Fruit fly (Drosophila melanogaster) whole organism, pupa: ENCODE measurements around the gene CG10137.
A peak's percentile ranks its signal among the peaks of the same experiment; 100 is the strongest.

Experiments used
- CG10348 ChIP-seq: fragments of 200-800 bp; sonication (Bioruptor generic); IDR thresholded peaks from 2 replicates; pipeline ENCODE4 v1.3.6; 2022; ENCODE audit warnings: missing biosample characterization, missing genetic modification characterization
- CG12605 ChIP-seq: fragments of 200-800 bp; sonication (Bioruptor generic); IDR thresholded peaks from 2 replicates; pipeline ENCODE4 v1.3.6; 2022; ENCODE audit warnings: missing biosample characterization, missing genetic modification characterization
- CG13204 ChIP-seq: fragments of 200-800 bp; sonication (Bioruptor generic); optimal IDR thresholded peaks from 2 replicates; lab custom pipeline; 2018; ENCODE audit warnings: missing biosample characterization, mild to moderate bottlenecking, missing genetic modification characterization, moderate library complexity
- CG14655 ChIP-seq: fragments of 200-800 bp; sonication (Bioruptor generic); optimal IDR thresholded peaks from 3 replicates; lab custom pipeline; 2017; ENCODE audit warnings: mild to moderate bottlenecking, missing biosample characterization, missing genetic modification reagents, missing genetic modification characterization
- CG15710 ChIP-seq: fragments of 200-800 bp; sonication (Bioruptor generic); optimal IDR thresholded peaks from 2 replicates; lab custom pipeline; 2018; ENCODE audit warnings: missing biosample characterization, mild to moderate bottlenecking, missing genetic modification characterization, moderate library complexity
- CG17806 ChIP-seq: fragments of 200-800 bp; sonication (Bioruptor generic); optimal IDR thresholded peaks from 2 replicates; lab custom pipeline; 2018; ENCODE audit warnings: missing biosample characterization, mild to moderate bottlenecking, missing genetic modification characterization, moderate library complexity
- CG32121 ChIP-seq: fragments of 200-800 bp; sonication (Bioruptor generic); IDR thresholded peaks from 2 replicates; pipeline ENCODE4 v1.3.6; 2022; ENCODE audit warnings: missing biosample characterization, missing genetic modification characterization
- CG34367 ChIP-seq: fragments of 200-800 bp; sonication (Bioruptor generic); optimal IDR thresholded peaks from 2 replicates; lab custom pipeline; 2018; ENCODE audit warnings: missing biosample characterization, mild to moderate bottlenecking, missing genetic modification characterization
- CG4496 ChIP-seq: fragments of 200-800 bp; sonication (Bioruptor generic); IDR thresholded peaks from 3 replicates; pipeline ENCODE4 v1.3.6; 2022; ENCODE audit warnings: missing biosample characterization, missing genetic modification characterization
- CG8159 ChIP-seq: fragments of 200-800 bp; sonication (Bioruptor generic); optimal IDR thresholded peaks from 3 replicates; lab custom pipeline; 2018; ENCODE audit warnings: missing biosample characterization, mild to moderate bottlenecking, missing genetic modification characterization, moderate library complexity
- CG8301 ChIP-seq: fragments of 200-800 bp; sonication (Bioruptor generic); optimal IDR thresholded peaks from 2 replicates; lab custom pipeline; 2018; ENCODE audit warnings: missing biosample characterization, mild to moderate bottlenecking, missing genetic modification characterization
- CG9948 ChIP-seq: fragments of 200-800 bp; sonication (Bioruptor generic); optimal IDR thresholded peaks from 2 replicates; lab custom pipeline; 2018; ENCODE audit warnings: missing biosample characterization, mild to moderate bottlenecking, missing genetic modification characterization, moderate library complexity
- D1 ChIP-seq: fragments of 200-800 bp; sonication (Bioruptor generic); optimal IDR thresholded peaks from 2 replicates; lab custom pipeline; 2018; ENCODE audit warnings: missing biosample characterization, mild to moderate bottlenecking, missing genetic modification characterization, moderate library complexity
- EcR ChIP-seq: fragments of 200-800 bp; sonication (Bioruptor generic); optimal IDR thresholded peaks from 3 replicates; lab custom pipeline; 2019; ENCODE audit warnings: missing biosample characterization, missing genetic modification characterization, mild to moderate bottlenecking, moderate library complexity, missing genetic modification reagents
- Ets98B ChIP-seq: fragments of 200-800 bp; sonication (Bioruptor generic); IDR thresholded peaks from 2 replicates; pipeline ENCODE4 v1.3.6; 2022; ENCODE audit warnings: missing biosample characterization, missing genetic modification characterization
- Pif1A ChIP-seq: fragments of 200-800 bp; sonication (Bioruptor generic); optimal IDR thresholded peaks from 3 replicates; lab custom pipeline; 2016; ENCODE audit warnings: missing biosample characterization, missing genetic modification characterization
- Pif1B ChIP-seq: fragments of 200-800 bp; sonication (Bioruptor generic); optimal IDR thresholded peaks from 3 replicates; lab custom pipeline; 2016; ENCODE audit warnings: missing biosample characterization, missing genetic modification characterization
- Snoo ChIP-seq: fragments of 200-800 bp; sonication (Bioruptor generic); optimal IDR thresholded peaks from 3 replicates; lab custom pipeline; 2017; ENCODE audit warnings: missing biosample characterization, mild to moderate bottlenecking, missing genetic modification characterization, inconsistent platforms
- fd96Ca ChIP-seq: fragments of 200-800 bp; sonication (Bioruptor generic); IDR thresholded peaks from 3 replicates; pipeline ENCODE4 v1.3.6; 2022; ENCODE audit warnings: missing biosample characterization, missing genetic modification characterization
- gl ChIP-seq: fragments of 200-800 bp; sonication (Bioruptor generic); optimal IDR thresholded peaks from 2 replicates; lab custom pipeline; 2018; ENCODE audit warnings: missing biosample characterization, mild to moderate bottlenecking, missing genetic modification characterization
- rn ChIP-seq: fragments of 200-800 bp; sonication (Bioruptor generic); IDR thresholded peaks from 2 replicates; pipeline ENCODE4 v1.3.6; 2022; ENCODE audit warnings: missing biosample characterization, missing genetic modification characterization

Gene CG10137

DNA sequence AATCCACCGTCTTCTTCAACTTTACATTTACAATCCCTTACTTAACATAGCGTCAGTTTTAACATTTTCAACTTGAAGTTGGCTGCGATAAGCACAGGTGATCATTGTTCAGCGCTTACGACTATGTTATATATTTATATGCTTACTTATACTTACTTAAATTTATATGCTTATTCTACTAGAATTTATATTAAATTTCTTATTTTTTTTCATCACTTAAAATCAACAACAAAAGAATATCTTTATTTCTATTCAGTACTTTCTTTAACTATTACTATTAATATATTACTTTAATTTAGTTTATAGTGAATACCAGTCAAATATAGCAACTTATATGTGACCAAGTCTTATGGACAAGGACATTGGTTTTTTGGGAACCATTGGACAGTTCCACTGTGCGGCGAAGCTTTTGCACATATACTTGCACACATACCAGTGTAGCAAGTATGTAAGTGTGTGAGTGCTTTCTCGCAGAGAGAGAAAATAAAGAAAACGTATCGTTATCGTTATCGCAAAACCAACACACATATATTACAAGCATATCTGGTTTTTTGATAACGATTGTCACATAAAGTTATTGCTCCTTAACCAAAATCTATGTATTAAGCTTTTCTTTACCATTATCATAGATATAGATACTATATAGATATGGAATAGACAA, 9.2 kb upstream of the CG10137 start, which contains the start of gene Hasp:
Hasp (minus strand) TSS at position 51 of the 661 bp plus-strand sequence.
- peak; percentile 18 for TF ChIP-seq CG15710 (tag; lab: Kevin White, UChicago)
- TF ChIP-seq Pif1B (GFP tag; lab: Kevin White, UChicago) = peak; percentile 13
- peak; percentile 13; the same call in 1 of the 3 replicates for TF ChIP-seq CG4496 (GFP tag; lab: Robert Waterston, UW)
- TF ChIP-seq CG32121 = no peak
- TF ChIP-seq CG17806 = no peak
- TF ChIP-seq Ets98B (GFP tag; lab: Robert Waterston, UW) = peak; percentile 21

DNA sequence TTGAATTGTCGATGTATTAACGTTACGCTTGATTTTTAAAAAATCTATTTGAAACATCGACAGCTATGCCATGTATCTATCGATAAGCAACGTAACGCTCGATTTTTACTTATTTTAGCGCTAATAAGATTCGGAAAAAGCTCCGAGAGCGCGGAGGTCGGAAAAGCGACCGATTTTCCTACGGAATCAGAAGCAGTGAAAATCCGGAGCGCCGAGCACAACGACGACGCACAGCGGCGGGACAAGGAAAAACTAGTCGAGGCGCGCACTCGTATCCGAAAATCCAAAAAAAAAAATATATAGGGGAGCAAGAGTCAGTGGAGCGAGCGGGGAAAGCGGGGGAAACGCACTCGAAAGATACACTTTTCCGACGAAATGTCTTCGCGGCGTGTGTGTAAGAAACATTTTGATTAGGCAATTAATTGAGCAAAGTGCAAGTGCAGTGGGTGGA, 7.8 kb upstream of the CG10137 start, which contains the start of gene CG10132:
CG10132 (plus strand) TSS at position 189 of the 451 bp plus-strand sequence.
- TF ChIP-seq CG32121 (peak; percentile 44; the same call in 1 of the 2 replicates), rn (GFP tag; lab: Robert Waterston, UW) (no peak), fd96Ca (GFP tag; lab: Robert Waterston, UW) (peak; percentile 11; the same call in 1 of the 3 replicates), CG9948 (tag; lab: Kevin White, UChicago) (no peak)

DNA sequence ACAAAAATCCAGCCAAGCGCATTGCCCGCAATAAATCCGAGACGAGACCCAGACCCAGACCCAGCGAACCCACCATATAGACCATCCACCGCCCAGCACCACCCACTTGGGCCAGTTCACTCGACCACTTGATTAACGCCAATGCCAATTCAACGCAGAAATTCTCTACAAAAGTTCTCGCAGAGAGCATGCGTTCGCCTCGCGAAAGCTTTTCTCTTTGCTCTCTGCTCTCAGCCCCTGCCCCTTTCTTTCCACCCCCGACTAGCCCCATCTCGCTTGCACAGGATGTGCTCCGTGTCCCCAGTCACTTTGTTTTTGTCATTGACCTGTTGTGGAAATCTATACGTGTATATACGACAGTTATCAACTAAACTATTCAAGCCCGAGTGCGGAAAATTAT, 6.9 kb upstream of the CG10137 start:
- TF ChIP-seq Ets98B (GFP tag; lab: Robert Waterston, UW) = no peak; the same call in 1 of the 2 replicates
- no peak for TF ChIP-seq EcR (GFP tag; lab: Kevin White, UChicago)
- TF ChIP-seq CG9948 (tag; lab: Kevin White, UChicago) = no peak
- TF ChIP-seq CG14655 = no peak
- TF ChIP-seq gl (tag; lab: Kevin White, UChicago) = no peak
- no peak for TF ChIP-seq CG10348

DNA sequence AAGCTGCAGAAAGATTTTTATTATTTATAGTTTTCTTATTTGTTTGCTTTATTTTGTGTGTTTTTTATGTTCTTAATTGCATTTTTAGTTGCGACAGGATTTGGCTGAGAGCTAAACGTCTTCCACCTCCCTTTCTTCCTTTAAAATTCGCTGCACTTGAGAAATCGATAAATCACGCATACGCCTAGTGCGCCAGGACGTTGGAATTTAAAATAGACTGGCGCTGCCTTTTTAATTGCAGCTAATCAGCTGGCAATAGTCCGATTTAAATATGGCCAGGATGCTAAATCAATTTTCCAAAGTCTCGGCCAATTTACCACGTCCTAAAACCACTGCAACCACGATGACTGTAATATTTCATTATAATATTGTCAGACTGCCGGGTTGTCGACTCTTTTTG, 358 bp downstream of the CG10137 start:
- TF ChIP-seq CG8301 (no peak), Pif1B (GFP tag; lab: Kevin White, UChicago) (no peak), CG13204 (no peak), CG14655 (no peak), rn (GFP tag; lab: Robert Waterston, UW) (no peak), Pif1A (GFP tag; lab: Kevin White, UChicago) (no peak), CG17806 (no peak), CG12605 (GFP tag; lab: Robert Waterston, UW) (no peak)

DNA sequence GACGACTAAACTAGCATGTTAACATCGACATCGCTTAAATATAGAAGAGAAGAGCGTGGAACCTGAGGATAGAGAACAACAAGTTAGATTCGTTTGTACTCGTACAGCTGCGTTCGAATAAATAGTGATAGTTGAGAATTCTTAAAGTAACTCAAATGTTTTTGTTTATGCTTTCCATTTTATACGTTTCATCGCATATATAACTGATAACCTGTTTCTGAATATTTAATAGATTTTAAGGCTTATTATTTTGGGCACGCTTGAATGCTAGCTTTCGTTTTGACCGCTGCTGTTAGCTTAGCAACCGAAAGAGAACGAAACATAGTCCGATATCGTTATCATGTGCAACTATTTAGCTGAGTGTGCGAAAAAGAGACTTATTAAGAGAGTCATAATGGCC, 1.8 kb downstream of the CG10137 start:
- TF ChIP-seq CG10348 = peak; percentile 96
- TF ChIP-seq CG15710 (tag; lab: Kevin White, UChicago) = peak; percentile 97
- peak; percentile 100 for TF ChIP-seq CG8301
- peak; percentile 99 for TF ChIP-seq CG12605 (GFP tag; lab: Robert Waterston, UW)
- TF ChIP-seq CG8159 (tag; lab: Kevin White, UChicago) = peak; percentile 94
- peak; percentile 99 for TF ChIP-seq CG14655
- peak; percentile 99 for TF ChIP-seq CG4496 (GFP tag; lab: Robert Waterston, UW)
- TF ChIP-seq Pif1A (GFP tag; lab: Kevin White, UChicago) = peak; percentile 98
- peak; percentile 98 for TF ChIP-seq Pif1B (GFP tag; lab: Kevin White, UChicago)
- TF ChIP-seq CG32121 = peak; percentile 99
- peak; percentile 97 for TF ChIP-seq CG17806
- TF ChIP-seq Ets98B (GFP tag; lab: Robert Waterston, UW) = peak; percentile 99
- TF ChIP-seq EcR (GFP tag; lab: Kevin White, UChicago) = peak; percentile 30
- peak; percentile 99 for TF ChIP-seq fd96Ca (GFP tag; lab: Robert Waterston, UW)
- TF ChIP-seq D1 (tag; lab: Kevin White, UChicago) = no peak
- peak; percentile 91 for TF ChIP-seq gl (tag; lab: Kevin White, UChicago)
- peak; percentile 95 for TF ChIP-seq CG34367 (tag; lab: Kevin White, UChicago)
- peak; percentile 97 for TF ChIP-seq rn (GFP tag; lab: Robert Waterston, UW)
- TF ChIP-seq Snoo (tag; lab: Kevin White, UChicago) = peak; percentile 70
- TF ChIP-seq CG13204 = peak; percentile 88
- peak; percentile 97 for TF ChIP-seq CG9948 (tag; lab: Kevin White, UChicago)

DNA sequence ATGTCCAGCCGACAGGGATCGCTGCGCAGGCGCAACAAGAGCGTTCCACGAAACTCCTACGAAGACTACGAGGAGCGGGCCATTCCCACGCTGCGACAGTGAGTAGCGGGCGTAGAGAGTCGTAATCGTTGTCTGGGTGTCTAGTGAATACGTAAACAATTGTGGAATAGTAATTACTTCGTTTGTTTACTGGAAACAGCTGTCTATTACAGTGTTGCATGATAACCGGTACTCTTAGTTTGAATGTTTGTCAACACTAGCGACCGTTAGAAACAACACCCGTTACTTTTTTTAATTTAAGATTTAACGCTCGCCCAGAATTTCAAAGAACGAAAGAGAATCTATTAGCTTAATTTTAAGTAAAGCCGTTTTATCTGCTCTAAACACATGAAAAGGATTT, 3.6 kb downstream of the CG10137 start, which contains the start of gene CG10165:
CG10165 (minus strand) TSS at position 214 of the 400 bp plus-strand sequence.
- TF ChIP-seq CG4496 (GFP tag; lab: Robert Waterston, UW) (no peak), CG32121 (no peak), Ets98B (GFP tag; lab: Robert Waterston, UW) (no peak), CG12605 (GFP tag; lab: Robert Waterston, UW) (no peak), CG34367 (tag; lab: Kevin White, UChicago) (no peak), CG17806 (no peak), fd96Ca (GFP tag; lab: Robert Waterston, UW) (no peak), CG10348 (no peak)

DNA sequence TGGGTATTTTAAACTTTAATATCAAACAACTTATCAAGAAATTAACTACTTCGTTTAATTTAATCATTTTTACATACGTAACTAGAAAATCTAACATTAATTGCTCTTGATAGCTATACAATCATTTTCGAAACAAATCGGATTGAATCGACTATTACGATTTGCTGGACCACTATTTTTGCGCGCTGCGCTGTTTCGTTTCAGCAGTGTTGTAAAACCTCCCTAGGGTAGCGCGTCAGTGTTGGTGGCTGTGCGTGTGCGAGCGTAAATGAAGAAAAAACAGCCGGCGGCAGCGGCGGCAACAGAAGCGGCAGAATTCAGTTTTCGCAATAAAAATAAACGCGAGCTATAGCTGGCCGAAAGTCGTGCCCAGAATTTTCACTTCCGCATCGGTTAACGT, 6.8 kb downstream of the CG10137 start, which contains the start of gene CG33116:
CG33116 (plus strand) TSS at position 233 of the 400 bp plus-strand sequence.
- TF ChIP-seq CG32121 = peak; percentile 90
- TF ChIP-seq Ets98B (GFP tag; lab: Robert Waterston, UW) = peak; percentile 83
- peak; percentile 91 for TF ChIP-seq CG4496 (GFP tag; lab: Robert Waterston, UW)
- TF ChIP-seq fd96Ca (GFP tag; lab: Robert Waterston, UW) = peak; percentile 86
- TF ChIP-seq CG8159 (tag; lab: Kevin White, UChicago) = peak; percentile 79
- TF ChIP-seq CG17806 = peak; percentile 70
- peak; percentile 87 for TF ChIP-seq CG14655
- TF ChIP-seq CG13204 = peak; percentile 63
- peak; percentile 76 for TF ChIP-seq Snoo (tag; lab: Kevin White, UChicago)
- TF ChIP-seq CG10348 = peak; percentile 51; the same call in 1 of the 2 replicates
- 0 out of 2 replicates have a peak, but pooled peaks have one; percentile 52 for TF ChIP-seq rn (GFP tag; lab: Robert Waterston, UW)
- peak; percentile 31 for TF ChIP-seq gl (tag; lab: Kevin White, UChicago)
- TF ChIP-seq CG15710 (tag; lab: Kevin White, UChicago) = peak; percentile 76
- peak; percentile 76 for TF ChIP-seq CG9948 (tag; lab: Kevin White, UChicago)
- TF ChIP-seq Pif1B (GFP tag; lab: Kevin White, UChicago) = peak; percentile 78
- TF ChIP-seq Pif1A (GFP tag; lab: Kevin White, UChicago) = peak; percentile 86
- peak; percentile 85 for TF ChIP-seq CG8301
- peak; percentile 59 for TF ChIP-seq CG34367 (tag; lab: Kevin White, UChicago)
- TF ChIP-seq D1 (tag; lab: Kevin White, UChicago) = peak; percentile 65
- no peak for TF ChIP-seq EcR (GFP tag; lab: Kevin White, UChicago)
- peak; percentile 63 for TF ChIP-seq CG12605 (GFP tag; lab: Robert Waterston, UW)
